Fruit fly (Drosophila melanogaster): ENCODE data around the gene CG14109.

The CG14109 gene

dm6 chr3L:13406873-13407272 lies 33.8 kb upstream of the CG14109 start:
- peak; percentile 34 for TF ChIP-seq Hr4 (GFP tag; optimal IDR thresholded peaks at IDR 0.05)
- TF ChIP-seq Sox15 (GFP tag; optimal IDR thresholded peaks at IDR 0.05) = peak; percentile 42
- TF ChIP-seq CG7368 (GFP tag; optimal IDR thresholded peaks at IDR 0.05) = no peak
- peak; percentile 36 for TF ChIP-seq CG8319 (GFP tag; optimal IDR thresholded peaks at IDR 0.05)
- TF ChIP-seq acj6 (GFP tag; optimal IDR thresholded peaks at IDR 0.05) = peak; percentile 46
- TF ChIP-seq CG9139 (GFP tag; optimal IDR thresholded peaks at IDR 0.05) = peak; percentile 3
- peak; percentile 59 for TF ChIP-seq spab (GFP tag; optimal IDR thresholded peaks at IDR 0.05)
- TF ChIP-seq CG16779 (tag; optimal IDR thresholded peaks at IDR 0.05) = no peak
- TF ChIP-seq cyc (GFP tag; optimal IDR thresholded peaks at IDR 0.05) = peak; percentile 34
- peak; percentile 17 for TF ChIP-seq CG11902 (GFP tag; optimal IDR thresholded peaks at IDR 0.05)
- TF ChIP-seq fkh (GFP tag; optimal IDR thresholded peaks at IDR 0.05) = no peak
- TF ChIP-seq Eip75B (GFP tag; optimal IDR thresholded peaks at IDR 0.05) = peak; percentile 54
- peak; percentile 52 for TF ChIP-seq CG6792 (GFP tag; optimal IDR thresholded peaks at IDR 0.05)
- 0 out of 3 replicates have a peak, but pooled peaks have one; percentile 43 for TF ChIP-seq CG6163 (GFP tag; IDR thresholded peaks at IDR 0.05)
- TF ChIP-seq dac (GFP tag; optimal IDR thresholded peaks at IDR 0.05) = no peak
- peak; percentile 54 for TF ChIP-seq CG34406 (GFP tag; optimal IDR thresholded peaks at IDR 0.05)
- peak; percentile 36 for TF ChIP-seq topi (GFP tag; optimal IDR thresholded peaks at IDR 0.05)
- TF ChIP-seq CG1621 (tag; optimal IDR thresholded peaks at IDR 0.05) = peak; percentile 2
- peak in 1 of 2 experiments; percentile 57 for TF ChIP-seq salr (GFP tag; optimal IDR thresholded peaks at IDR 0.05)
- peak; percentile 14 for TF ChIP-seq lz (GFP tag; optimal IDR thresholded peaks at IDR 0.05)
- peak; percentile 21 for TF ChIP-seq Sox102F (GFP tag; optimal IDR thresholded peaks at IDR 0.05)
- no peak for TF ChIP-seq vri (GFP tag; optimal IDR thresholded peaks at IDR 0.05)
- peak; percentile 62 for TF ChIP-seq CG6808 (GFP tag; optimal IDR thresholded peaks at IDR 0.05)
- TF ChIP-seq Sox14 (GFP tag; optimal IDR thresholded peaks at IDR 0.05) = peak; percentile 49
- TF ChIP-seq CG15336 (GFP tag; IDR thresholded peaks at IDR 0.05) = no peak
- TF ChIP-seq CG6276 (GFP tag; optimal IDR thresholded peaks at IDR 0.05) = no peak
- TF ChIP-seq Smox (GFP tag; optimal IDR thresholded peaks at IDR 0.05) = peak; percentile 35
- TF ChIP-seq Hr39 (GFP tag; optimal IDR thresholded peaks at IDR 0.05) = peak; percentile 42
- TF ChIP-seq CG3919 (GFP tag; optimal IDR thresholded peaks at IDR 0.05) = peak; percentile 68
- no peak for TF ChIP-seq fd85E (GFP tag; optimal IDR thresholded peaks at IDR 0.05)
- TF ChIP-seq Ets21C (GFP tag; optimal IDR thresholded peaks at IDR 0.05) = no peak
- TF ChIP-seq Met (GFP tag; optimal IDR thresholded peaks at IDR 0.05) = peak; percentile 50
- peak; percentile 58 for TF ChIP-seq CG3032 (tag; optimal IDR thresholded peaks at IDR 0.05)
- peak; percentile 58 for TF ChIP-seq net (GFP tag; optimal IDR thresholded peaks at IDR 0.05)
- peak; percentile 73 for TF ChIP-seq esn (GFP tag; optimal IDR thresholded peaks at IDR 0.05)
- no peak for TF ChIP-seq CG8119 (GFP tag; IDR thresholded peaks at IDR 0.05)
- TF ChIP-seq achi (GFP tag; optimal IDR thresholded peaks at IDR 0.05) = peak; percentile 50
- TF ChIP-seq OdsH (GFP tag; optimal IDR thresholded peaks at IDR 0.05) = peak; percentile 51
- TF ChIP-seq CG32006 (GFP tag; optimal IDR thresholded peaks at IDR 0.05) = peak; percentile 49
- TF ChIP-seq svp (GFP tag) = peak; percentile 77
- TF ChIP-seq ss (GFP tag; optimal IDR thresholded peaks at IDR 0.05) = peak; percentile 34 to 42
- TF ChIP-seq Eip93F (GFP tag; optimal IDR thresholded peaks at IDR 0.05) = no peak
- peak; percentile 41 for TF ChIP-seq fd59A (GFP tag; optimal IDR thresholded peaks at IDR 0.05)
- TF ChIP-seq CG31627 (GFP tag; optimal IDR thresholded peaks at IDR 0.05) = peak; percentile 29
- peak; percentile 43 for TF ChIP-seq Ets96B (tag; optimal IDR thresholded peaks at IDR 0.05)
- TF ChIP-seq pdm3 (GFP tag; optimal IDR thresholded peaks at IDR 0.05) = peak; percentile 52
- no peak for TF ChIP-seq Hr38 (GFP tag; optimal IDR thresholded peaks at IDR 0.05)
- no peak for TF ChIP-seq CG6854 (GFP tag; optimal IDR thresholded peaks at IDR 0.05)
- peak; percentile 56 for TF ChIP-seq CG10631 (GFP tag; optimal IDR thresholded peaks at IDR 0.05)
- TF ChIP-seq CG10669 (GFP tag; optimal IDR thresholded peaks at IDR 0.05) = peak; percentile 57
- TF ChIP-seq Eip78C (GFP tag) = peak; percentile 84
- peak; percentile 25 for TF ChIP-seq CG11762 (GFP tag; optimal IDR thresholded peaks at IDR 0.05; ENCODE audit: insufficient read depth)
- TF ChIP-seq CG8632 (GFP tag; optimal IDR thresholded peaks at IDR 0.05) = peak; percentile 48
